Worm (Caenorhabditis elegans) whole organism, L2 larva: ENCODE results near the gene pqn-13.

Experiments used
- ama-1 ChIP-seq: fragments of 150-350 bp; optimal IDR thresholded peaks from 2 replicates; lab custom pipeline; 2018; ENCODE audit warnings: inconsistent platforms
- elt-3 ChIP-seq: sonication (generic microtip); optimal IDR thresholded peaks from 2 replicates; lab custom pipeline; 2017; ENCODE audit warnings: missing biosample characterization, missing genetic modification characterization
- lin-13 ChIP-seq: fragments of 150-350 bp; optimal IDR thresholded peaks from 2 replicates; lab custom pipeline; 2014; ENCODE audit warnings: missing biosample characterization, missing genetic modification reagents, missing genetic modification characterization
- nhr-11 ChIP-seq: fragments of 150-350 bp; optimal IDR thresholded peaks from 2 replicates; lab custom pipeline; 2014; ENCODE audit warnings: missing biosample characterization, missing genetic modification characterization
- nhr-12 ChIP-seq: fragments of 150-350 bp; optimal IDR thresholded peaks from 2 replicates; lab custom pipeline; 2014; ENCODE audit warnings: missing biosample characterization, missing genetic modification characterization
- nhr-6 ChIP-seq: fragments of 150-350 bp; optimal IDR thresholded peaks from 2 replicates; lab custom pipeline; 2014; ENCODE audit warnings: missing biosample characterization, missing genetic modification characterization
- nhr-77 ChIP-seq: fragments of 150-350 bp; optimal IDR thresholded peaks from 2 replicates; lab custom pipeline; 2014; ENCODE audit warnings: missing biosample characterization, missing genetic modification characterization
- snpc-4 ChIP-seq: fragments of 150-350 bp; optimal IDR thresholded peaks from 2 replicates; lab custom pipeline; 2014; ENCODE audit warnings: missing biosample characterization, missing genetic modification characterization
- unc-62 ChIP-seq: fragments of 150-350 bp; optimal IDR thresholded peaks from 2 replicates; lab custom pipeline; 2014; ENCODE audit warnings: missing biosample characterization, missing genetic modification reagents, missing genetic modification characterization
- ztf-11 ChIP-seq: sonication (generic microtip); optimal IDR thresholded peaks from 2 replicates; lab custom pipeline; 2017; ENCODE audit warnings: missing biosample characterization, missing genetic modification characterization
- ztf-4 ChIP-seq: fragments of 150-350 bp; optimal IDR thresholded peaks from 2 replicates; lab custom pipeline; 2014; ENCODE audit warnings: missing biosample characterization, missing genetic modification characterization

DNA sequence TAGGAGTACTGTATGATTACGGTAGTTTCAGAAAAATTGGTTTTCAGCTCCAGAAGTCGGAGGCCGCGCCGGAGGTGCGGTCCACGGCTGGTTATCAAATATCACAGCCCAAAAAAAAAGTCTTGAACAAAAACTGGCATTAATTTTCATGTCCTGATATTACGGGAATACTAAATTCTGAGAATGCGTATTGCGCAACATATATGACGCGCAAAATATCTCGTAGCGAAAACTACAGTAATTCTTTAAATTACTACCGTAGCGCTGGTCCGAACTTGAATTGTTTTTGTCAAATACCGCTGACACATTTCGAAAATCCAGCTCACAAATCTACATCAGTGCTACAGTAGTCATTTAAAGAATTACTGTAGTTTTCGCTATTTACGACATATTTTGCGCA is 6.9 kb downstream of the pqn-13 start:
- TF ChIP-seq snpc-4 (tag; lab: Kevin White, UChicago) = no peak
- no peak for TF ChIP-seq nhr-6 (tag; lab: Kevin White, UChicago)
- TF ChIP-seq ztf-4 = no peak
- no peak for TF ChIP-seq ama-1 (lab: Kevin White, UChicago)
- TF ChIP-seq nhr-11 (tag; lab: Kevin White, UChicago) = no peak
- TF ChIP-seq elt-3 (tag; lab: Kevin White, UChicago) = no peak
- TF ChIP-seq nhr-77 = no peak
- TF ChIP-seq nhr-12 (tag; lab: Kevin White, UChicago) = no peak
- no peak for TF ChIP-seq ztf-11 (tag; lab: Kevin White, UChicago)
- TF ChIP-seq unc-62 (GFP tag; lab: Kevin White, UChicago) = no peak
- TF ChIP-seq lin-13 = no peak
